Worm (Caenorhabditis elegans) whole organism, dauer: ENCODE results near the gene spn-4.

Experiments used
- unc-62 ChIP-seq: sonication (generic microtip); optimal IDR thresholded peaks from 2 replicates; lab custom pipeline; 2017; ENCODE audit warnings: missing biosample characterization, missing genetic modification reagents, missing genetic modification characterization

Gene spn-4

DNA sequence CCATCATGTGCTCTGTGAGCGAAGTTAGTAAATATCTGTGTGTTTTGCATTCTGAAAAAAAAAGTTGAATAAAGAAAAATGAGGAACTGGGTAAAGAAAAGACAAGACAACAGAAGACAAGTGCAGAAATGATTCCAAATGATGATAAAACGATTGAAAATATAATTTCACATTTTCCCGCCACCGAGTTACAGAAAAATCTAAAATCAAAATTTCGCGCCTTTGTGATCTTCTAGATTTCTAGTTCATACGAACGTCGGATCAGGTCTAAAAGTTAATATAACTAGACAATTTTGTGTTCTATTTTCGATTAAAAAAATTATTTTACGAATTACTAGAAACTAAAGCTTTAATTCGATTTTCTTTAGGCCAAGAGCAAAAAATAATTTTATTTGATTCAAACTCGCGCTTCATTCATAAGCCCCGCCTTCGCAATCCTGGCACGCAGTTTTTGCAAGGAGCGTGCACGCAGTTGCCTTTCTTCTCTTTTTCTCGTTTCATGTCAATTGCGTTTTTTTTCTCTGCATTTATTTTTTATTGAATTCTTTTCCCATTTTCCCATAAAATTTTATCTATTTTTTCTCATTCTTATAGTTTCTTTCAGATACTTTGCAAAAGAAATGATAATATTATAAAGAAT, at the start of gene spn-4, which contains the start of gene spe-39:
Gene spn-4, minus strand, starts transcription at position 51 of the 640 bp plus-strand sequence.
Gene spe-39, plus strand, starts transcription at position 599 of the 640 bp plus-strand sequence.
- no peak for TF ChIP-seq unc-62 (GFP tag; lab: Kevin White, UChicago)

DNA sequence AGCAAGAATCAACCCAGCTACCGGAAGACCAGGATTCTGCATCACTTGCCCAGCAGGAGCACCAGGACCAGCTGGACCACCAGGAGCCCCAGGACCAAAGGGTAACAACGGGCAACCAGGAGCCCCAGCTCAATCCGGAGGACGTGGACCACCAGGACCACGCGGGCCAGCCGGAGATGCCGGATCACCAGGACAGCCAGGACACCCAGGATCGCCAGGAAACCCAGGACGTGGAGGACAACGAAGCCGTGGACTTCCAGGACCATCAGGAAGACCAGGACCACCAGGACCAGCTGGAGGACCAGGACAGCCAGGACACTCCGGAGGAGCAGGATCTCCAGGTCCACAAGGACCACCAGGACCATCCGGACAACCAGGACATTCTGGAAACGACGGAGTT, 46.8 kb upstream of the spn-4 start:
- TF ChIP-seq unc-62 (GFP tag; lab: Kevin White, UChicago), result no peak

ce11 chrV:6830755-6831227, 46.1 kb upstream of the spn-4 start, which contains the start of gene col-142:
TSS of gene col-142 (plus strand) at chrV:6831177.
- no peak for TF ChIP-seq unc-62 (GFP tag; lab: Kevin White, UChicago)

DNA sequence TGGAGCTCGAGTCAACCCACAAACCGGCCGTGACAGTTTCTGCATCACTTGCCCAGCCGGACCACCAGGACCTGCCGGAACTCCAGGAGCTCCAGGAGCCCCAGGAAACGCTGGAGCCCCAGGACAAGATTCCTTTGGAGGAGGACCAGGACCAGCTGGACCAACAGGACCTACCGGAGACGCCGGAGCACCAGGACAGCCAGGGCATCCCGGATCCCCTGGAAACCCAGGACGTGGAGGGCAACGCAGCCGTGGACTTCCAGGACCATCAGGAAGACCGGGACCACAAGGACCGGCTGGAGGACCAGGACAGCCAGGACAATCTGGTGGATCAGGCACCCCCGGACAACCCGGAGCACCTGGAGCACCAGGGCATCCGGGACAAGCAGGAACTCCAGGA, 45.4 kb upstream of the spn-4 start:
- no peak for TF ChIP-seq unc-62 (GFP tag; lab: Kevin White, UChicago)

DNA sequence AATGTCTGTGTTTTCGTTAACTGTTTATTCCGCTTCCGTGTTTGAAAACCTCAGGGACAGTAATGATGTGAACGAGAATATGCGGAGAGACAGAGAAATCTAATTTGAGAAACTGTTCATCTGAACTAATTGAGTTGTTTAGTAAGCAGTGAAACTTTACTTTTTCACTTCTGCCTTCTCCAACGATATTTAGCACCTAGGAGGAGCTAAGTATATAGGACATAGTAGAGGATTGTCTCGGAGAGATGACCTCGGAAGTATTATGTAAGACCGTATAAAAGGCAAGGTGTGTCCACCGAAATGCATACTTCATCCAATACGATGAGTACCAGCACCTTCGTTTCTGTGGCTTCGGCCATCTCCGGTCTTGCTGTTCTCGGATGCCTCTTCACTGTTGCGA, 44.7 kb upstream of the spn-4 start, which contains the start of gene col-141:
Gene col-141, plus strand, starts transcription at position 301 of the 400 bp plus-strand sequence.
- TF ChIP-seq unc-62 (GFP tag; lab: Kevin White, UChicago), result no peak

DNA sequence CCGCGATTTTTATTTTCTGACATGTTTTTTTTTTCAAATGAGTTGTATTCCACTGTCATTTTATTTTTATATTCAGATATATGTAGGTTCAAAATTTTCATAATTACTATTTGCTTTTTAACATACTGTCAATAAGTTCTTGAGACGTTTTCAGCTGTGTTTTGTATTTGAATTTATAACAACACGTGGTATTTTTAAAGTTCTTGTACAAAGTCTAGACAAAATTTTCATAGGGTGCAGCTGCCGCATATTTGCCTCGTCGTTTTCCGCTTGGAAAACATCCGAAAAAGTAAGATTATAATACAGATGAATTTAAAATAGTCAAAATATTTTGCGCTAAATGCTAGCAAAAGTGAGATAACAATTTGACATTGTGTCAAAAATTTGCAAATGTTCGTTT, 44.1 kb upstream of the spn-4 start, which contains the start of gene dmsr-15:
Gene dmsr-15, minus strand, starts transcription at position 101 of the 400 bp plus-strand sequence.
- TF ChIP-seq unc-62 (GFP tag; lab: Kevin White, UChicago), result no peak

- TF ChIP-seq unc-62 (GFP tag; lab: Kevin White, UChicago), result no peak
These were observed 38.7 kb upstream of the spn-4 start for ce11 chrV:6823432-6823831.

- TF ChIP-seq unc-62 (GFP tag; lab: Kevin White, UChicago), result no peak
These were observed 36.8 kb upstream of the spn-4 start, which contains the start of gene T15B7.8 for ce11 chrV:6821509-6821908. TSS of gene T15B7.8 (plus strand) at chrV:6821809.

- TF ChIP-seq unc-62 (GFP tag; lab: Kevin White, UChicago), result no peak
These were observed 35.1 kb upstream of the spn-4 start, which contains the start of gene dmsr-13 for ce11 chrV:6819812-6820211. TSS of gene dmsr-13 (minus strand) at chrV:6819912.

DNA sequence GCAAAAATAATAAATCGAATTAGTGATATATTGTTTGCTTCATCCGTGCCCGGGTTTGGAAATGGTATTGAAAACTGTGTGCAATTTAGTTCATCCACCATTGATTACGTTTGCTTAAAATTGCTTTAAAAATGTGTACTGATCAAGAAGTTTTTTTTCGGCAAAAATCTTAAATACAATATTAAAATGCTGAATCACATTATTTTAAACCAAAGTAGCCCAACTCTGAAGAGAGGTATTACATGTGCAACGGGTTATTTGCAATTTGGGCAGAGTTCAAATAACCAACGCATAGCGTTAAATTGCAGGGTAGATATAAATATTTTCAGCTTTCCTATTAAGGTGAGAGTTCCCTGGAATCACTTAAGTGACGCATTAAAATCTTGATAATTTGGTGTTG, 32.5 kb upstream of the spn-4 start, which contains the start of gene dmsr-14:
Gene dmsr-14, minus strand, starts transcription at position 101 of the 400 bp plus-strand sequence.
- TF ChIP-seq unc-62 (GFP tag; lab: Kevin White, UChicago), result no peak

DNA sequence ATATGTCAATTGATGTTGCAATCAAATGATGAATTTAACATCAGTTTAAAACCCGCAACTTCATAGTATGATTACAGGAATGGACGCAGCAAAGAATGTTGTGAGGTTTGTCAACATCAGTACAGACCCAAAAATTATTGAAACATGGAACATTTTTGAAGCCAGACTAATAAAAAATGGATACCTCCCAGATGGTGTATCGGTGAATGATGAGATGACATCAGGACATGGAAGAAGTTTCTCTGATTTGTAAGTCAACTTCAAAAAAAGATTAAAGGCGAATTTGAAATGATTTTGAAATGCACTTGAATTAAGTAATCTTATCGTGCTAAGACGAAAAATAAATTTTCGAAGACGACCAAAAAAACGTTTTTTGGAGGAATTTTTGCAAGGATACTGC, 29.2 kb upstream of the spn-4 start:
- no peak for TF ChIP-seq unc-62 (GFP tag; lab: Kevin White, UChicago)

DNA sequence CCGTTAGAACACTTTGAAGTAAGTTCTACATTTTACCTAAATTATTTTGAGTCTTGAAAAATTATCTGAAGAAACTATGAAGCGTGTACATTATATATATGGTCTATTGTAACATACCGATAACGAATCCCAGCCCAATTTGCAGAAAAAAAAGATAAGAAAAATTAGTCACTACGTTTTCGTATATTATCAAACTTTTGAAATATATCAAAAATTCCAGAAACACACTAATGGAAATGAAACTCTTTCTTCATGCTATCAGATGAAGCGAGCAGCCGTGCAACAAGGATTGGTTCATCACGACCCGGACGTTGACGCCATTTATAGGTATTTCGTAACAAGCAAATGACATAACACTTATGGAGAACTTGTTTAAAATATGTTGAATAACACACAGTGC, 27.2 kb upstream of the spn-4 start:
- TF ChIP-seq unc-62 (GFP tag; lab: Kevin White, UChicago), result no peak

DNA sequence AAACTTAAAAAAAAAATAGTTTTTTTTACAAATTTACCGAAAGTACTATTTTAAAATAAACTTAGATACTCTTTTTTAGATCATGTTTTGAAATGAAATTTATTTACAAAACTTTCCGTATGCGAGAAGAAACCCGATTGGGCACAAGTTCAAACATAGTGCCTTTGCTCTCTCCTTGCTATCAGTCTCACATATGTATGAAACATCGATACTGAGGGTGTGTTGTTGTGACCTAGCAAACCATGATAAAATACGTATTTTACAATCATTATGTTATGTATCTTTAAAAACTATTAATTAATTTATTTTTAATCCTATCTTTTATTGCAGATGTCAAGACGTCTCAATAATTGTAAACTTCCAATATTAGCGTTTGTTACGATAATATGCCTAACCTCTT, 25.4 kb upstream of the spn-4 start:
- TF ChIP-seq unc-62 (GFP tag; lab: Kevin White, UChicago), result no peak

DNA sequence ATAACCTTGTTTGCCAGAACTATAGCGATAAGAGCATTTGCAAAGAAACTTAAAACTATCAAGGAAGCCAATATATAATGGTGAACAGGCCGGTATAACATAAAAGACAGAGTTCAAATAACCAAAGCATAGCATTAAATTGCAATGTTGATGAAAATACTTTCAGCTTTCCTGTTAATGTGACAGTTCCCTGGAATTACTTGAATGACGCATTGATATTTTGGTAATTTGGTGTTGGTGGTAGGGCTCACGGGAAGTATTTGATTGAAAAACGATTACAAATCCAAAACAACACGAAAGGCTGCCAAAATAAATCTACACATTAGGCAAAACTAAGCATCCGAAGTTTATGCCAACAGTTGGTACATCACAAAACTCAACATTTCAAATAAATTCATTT, 24.3 kb upstream of the spn-4 start, which contains the start of gene dmsr-16:
Gene dmsr-16, minus strand, starts transcription at position 101 of the 400 bp plus-strand sequence.
- no peak for TF ChIP-seq unc-62 (GFP tag; lab: Kevin White, UChicago)

ce11 chrV:6806340-6806739, 21.6 kb upstream of the spn-4 start, which contains the start of gene dmsr-12:
TSS of gene dmsr-12 (minus strand) at chrV:6806440.
- TF ChIP-seq unc-62 (GFP tag; lab: Kevin White, UChicago), result no peak

DNA sequence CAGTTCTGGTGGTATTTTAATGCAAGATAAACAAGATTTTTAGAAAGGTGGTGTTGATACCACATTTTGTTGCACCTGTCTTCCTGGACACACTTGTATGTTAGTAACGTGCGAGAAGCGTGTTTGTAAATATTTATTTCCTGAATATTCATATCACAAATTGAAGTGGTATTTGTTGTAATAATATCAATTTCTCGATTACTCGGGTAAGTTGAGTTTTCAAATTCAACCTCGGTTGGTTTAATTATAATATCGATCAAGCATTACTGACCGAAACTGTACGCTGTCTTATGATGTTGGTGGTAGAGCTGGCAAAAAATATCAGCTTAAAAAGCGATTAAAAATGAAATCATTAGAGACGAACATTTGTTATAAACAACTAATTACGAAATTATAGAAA, 19.3 kb upstream of the spn-4 start, which contains the start of gene dmsr-11:
Gene dmsr-11, minus strand, starts transcription at position 101 of the 400 bp plus-strand sequence.
- TF ChIP-seq unc-62 (GFP tag; lab: Kevin White, UChicago), result no peak
